Worm (Caenorhabditis elegans): ENCODE results near the gene C17F4.3.

- TF ChIP-seq pha-4 (tag; optimal IDR thresholded peaks at IDR 0.05) (no peak), ama-1 (optimal IDR thresholded peaks at IDR 0.05) (no peak), ceh-14 (tag; optimal IDR thresholded peaks at IDR 0.05) (no peak), ceh-9 (tag; optimal IDR thresholded peaks at IDR 0.05) (no peak), hlh-30 (tag; optimal IDR thresholded peaks at IDR 0.05; ENCODE audit: insufficient read depth) (no peak), rnt-1 (tag; optimal IDR thresholded peaks at IDR 0.05) (no peak)
Observed at ce11 chrII:3198998-3199397, 41.3 kb upstream of the C17F4.3 start, which contains the start of gene sri-51.
